Fruit fly (Drosophila melanogaster) whole organism, embryonic: ENCODE measurements around the gene CG10598.

Experiments used
- Abd-B ChIP-seq: fragments of 200-800 bp; sonication (Bioruptor generic); optimal IDR thresholded peaks from 2 replicates; lab custom pipeline; 2018; ENCODE audit warnings: missing biosample characterization, mild to moderate bottlenecking, missing genetic modification characterization, moderate library complexity
- Antp ChIP-seq: fragments of 200-800 bp; sonication (Bioruptor generic); optimal IDR thresholded peaks from 3 replicates; lab custom pipeline; 2016; ENCODE audit warnings: missing biosample characterization, missing genetic modification characterization
- CG10274 ChIP-seq: fragments of 200-800 bp; sonication (Bioruptor generic); optimal IDR thresholded peaks from 3 replicates; lab custom pipeline; 2017; ENCODE audit warnings: missing biosample characterization, mild to moderate bottlenecking, missing genetic modification characterization
- CG10462 ChIP-seq: fragments of 200-800 bp; sonication (Bioruptor generic); optimal IDR thresholded peaks from 2 replicates; lab custom pipeline; 2016; ENCODE audit warnings: missing biosample characterization, missing genetic modification characterization
- CG12219 ChIP-seq: fragments of 200-800 bp; sonication (Bioruptor generic); optimal IDR thresholded peaks from 3 replicates; lab custom pipeline; 2018; ENCODE audit warnings: missing biosample characterization, mild to moderate bottlenecking, missing genetic modification characterization
- CG13624 ChIP-seq: fragments of 200-800 bp; sonication (Bioruptor generic); optimal IDR thresholded peaks from 2 replicates; lab custom pipeline; 2016; ENCODE audit warnings: missing biosample characterization, missing genetic modification characterization
- CG15601 ChIP-seq: fragments of 200-800 bp; sonication (Bioruptor generic); optimal IDR thresholded peaks from 3 replicates; lab custom pipeline; 2019; ENCODE audit warnings: missing biosample characterization, mild to moderate bottlenecking, missing genetic modification characterization, moderate library complexity
- CG15696 ChIP-seq: fragments of 200-800 bp; sonication (Bioruptor generic); optimal IDR thresholded peaks from 2 replicates; lab custom pipeline; 2019; ENCODE audit warnings: missing biosample characterization, mild to moderate bottlenecking, missing genetic modification characterization, moderate library complexity
- CG17829 ChIP-seq: fragments of 200-800 bp; optimal IDR thresholded peaks from 2 replicates; lab custom pipeline; 2019; ENCODE audit warnings: missing biosample characterization, mild to moderate bottlenecking, missing genetic modification characterization, moderate library complexity
- CG1832 ChIP-seq: fragments of 200-800 bp; sonication (Bioruptor generic); optimal IDR thresholded peaks from 2 replicates; lab custom pipeline; 2017; ENCODE audit warnings: missing biosample characterization, mild to moderate bottlenecking, missing genetic modification characterization, inconsistent platforms
- CG34422 ChIP-seq: fragments of 200-800 bp; sonication (Bioruptor generic); IDR thresholded peaks from 3 replicates; pipeline ENCODE4 v1.3.6; 2022; ENCODE audit warnings: missing biosample characterization, missing genetic modification characterization
- CG4854 ChIP-seq: fragments of 200-800 bp; sonication (Bioruptor generic); optimal IDR thresholded peaks from 2 replicates; lab custom pipeline; 2016; ENCODE audit warnings: missing biosample characterization, missing genetic modification characterization, inconsistent platforms
- CG6254 ChIP-seq: fragments of 200-800 bp; sonication (Bioruptor generic); optimal IDR thresholded peaks from 3 replicates; lab custom pipeline; 2017; ENCODE audit warnings: mild to moderate bottlenecking, missing biosample characterization, missing genetic modification reagents, missing genetic modification characterization
- CG8359 ChIP-seq: fragments of 200-800 bp; sonication (Bioruptor generic); optimal IDR thresholded peaks from 2 replicates; lab custom pipeline; 2017; ENCODE audit warnings: missing biosample characterization, mild to moderate bottlenecking, missing genetic modification characterization, borderline replicate concordance
- CG9876 ChIP-seq: fragments of 200-800 bp; sonication (Bioruptor generic); optimal IDR thresholded peaks from 2 replicates; lab custom pipeline; 2016; ENCODE audit warnings: missing biosample characterization, missing genetic modification characterization
- D19B ChIP-seq: fragments of 200-800 bp; sonication (Bioruptor generic); optimal IDR thresholded peaks from 2 replicates; lab custom pipeline; 2017; ENCODE audit warnings: missing biosample characterization, mild to moderate bottlenecking, missing genetic modification characterization
- ERR ChIP-seq: fragments of 200-800 bp; sonication (Bioruptor generic); optimal IDR thresholded peaks from 2 replicates; lab custom pipeline; 2016; ENCODE audit warnings: missing biosample characterization, missing genetic modification characterization
- Fer1 ChIP-seq: fragments of 200-800 bp; sonication (Bioruptor generic); optimal IDR thresholded peaks from 2 replicates; lab custom pipeline; 2017; ENCODE audit warnings: missing biosample characterization, mild to moderate bottlenecking, missing genetic modification characterization
- Gsc ChIP-seq: fragments of 200-800 bp; sonication (Bioruptor generic); IDR thresholded peaks from 2 replicates; pipeline ENCODE4 v1.3.6; 2022; ENCODE audit warnings: missing biosample characterization, missing genetic modification characterization
- Hand ChIP-seq: fragments of 200-800 bp; sonication (Bioruptor generic); optimal IDR thresholded peaks from 2 replicates; lab custom pipeline; 2017; ENCODE audit warnings: mild to moderate bottlenecking, missing biosample characterization, missing genetic modification reagents, missing genetic modification characterization
- MESR4 ChIP-seq: fragments of 200-800 bp; sonication (Bioruptor generic); optimal IDR thresholded peaks from 2 replicates; lab custom pipeline; 2018; ENCODE audit warnings: missing biosample characterization, mild to moderate bottlenecking, missing genetic modification characterization, moderate library complexity
- NK7.1 ChIP-seq: fragments of 200-800 bp; sonication (Bioruptor generic); optimal IDR thresholded peaks from 3 replicates; lab custom pipeline; 2016; ENCODE audit warnings: missing biosample characterization, missing genetic modification characterization
- NfI ChIP-seq: fragments of 200-800 bp; sonication (Bioruptor generic); optimal IDR thresholded peaks from 3 replicates; lab custom pipeline; 2018; ENCODE audit warnings: missing biosample characterization, mild to moderate bottlenecking, missing genetic modification characterization, moderate library complexity
- Sin3A ChIP-seq: fragments of >200 bp; optimal IDR thresholded peaks from 2 replicates; lab custom pipeline; 2018
- Six4 ChIP-seq: fragments of 200-800 bp; sonication (Bioruptor generic); optimal IDR thresholded peaks from 2 replicates; lab custom pipeline; 2016; ENCODE audit warnings: missing biosample characterization, missing genetic modification characterization
- Sox100B ChIP-seq: fragments of 200-800 bp; sonication (Bioruptor generic); optimal IDR thresholded peaks from 3 replicates; lab custom pipeline; 2018; ENCODE audit warnings: missing biosample characterization, mild to moderate bottlenecking, missing genetic modification characterization
- Sry-δ ChIP-seq: fragments of 200-800 bp; sonication (Bioruptor generic); optimal IDR thresholded peaks from 2 replicates; lab custom pipeline; 2016; ENCODE audit warnings: missing biosample characterization, missing genetic modification characterization
- TFAM ChIP-seq: fragments of 200-800 bp; sonication (Bioruptor generic); optimal IDR thresholded peaks from 2 replicates; lab custom pipeline; 2017; ENCODE audit warnings: missing biosample characterization, missing genetic modification characterization, inconsistent platforms
- Tbp ChIP-seq: fragments of >200 bp; optimal IDR thresholded peaks from 2 replicates; lab custom pipeline; 2018; ENCODE audit warnings: missing biosample characterization, missing genetic modification characterization
- caup ChIP-seq: fragments of 200-800 bp; sonication (Bioruptor generic); optimal IDR thresholded peaks from 3 replicates; lab custom pipeline; 2017; ENCODE audit warnings: missing biosample characterization, mild to moderate bottlenecking, missing genetic modification characterization, moderate library complexity; ENCODE audit not compliant: severe bottlenecking
- chinmo ChIP-seq: fragments of 200-800 bp; sonication (Bioruptor generic); IDR thresholded peaks from 4 replicates; pipeline ENCODE4 v1.3.6; 2022; ENCODE audit warnings: missing biosample characterization, missing genetic modification characterization; ENCODE audit not compliant: partially characterized antibody
- ewg ChIP-seq: fragments of 200-800 bp; sonication (Bioruptor generic); optimal IDR thresholded peaks from 3 replicates; lab custom pipeline; 2017; ENCODE audit warnings: mild to moderate bottlenecking, missing biosample characterization, missing genetic modification reagents, missing genetic modification characterization
- gsb ChIP-seq: fragments of 200-800 bp; sonication (Bioruptor generic); IDR thresholded peaks from 2 replicates; pipeline ENCODE4 v1.3.6; 2022; ENCODE audit warnings: missing biosample characterization, missing genetic modification characterization
- h ChIP-seq: fragments of >200 bp; optimal IDR thresholded peaks from 2 replicates; lab custom pipeline; 2017
- hbn ChIP-seq: fragments of 200-800 bp; sonication (Bioruptor generic); IDR thresholded peaks from 2 replicates; pipeline ENCODE4 v1.3.6; 2022; ENCODE audit warnings: missing biosample characterization, missing genetic modification characterization; ENCODE audit not compliant: partially characterized antibody
- hth ChIP-seq: fragments of >200 bp; optimal IDR thresholded peaks from 2 replicates; lab custom pipeline; 2017; ENCODE audit warnings: inconsistent platforms
- klu ChIP-seq: fragments of 200-800 bp; sonication (Bioruptor generic); IDR thresholded peaks from 2 replicates; pipeline ENCODE4 v1.3.6; 2022; ENCODE audit warnings: missing biosample characterization, missing genetic modification characterization
- kni ChIP-seq: fragments of 200-800 bp; sonication (Bioruptor generic); optimal IDR thresholded peaks from 3 replicates; lab custom pipeline; 2017; ENCODE audit warnings: mild to moderate bottlenecking, missing biosample characterization, missing genetic modification reagents, missing genetic modification characterization
- knrl ChIP-seq: fragments of 200-800 bp; sonication (Bioruptor generic); IDR thresholded peaks from 3 replicates; pipeline ENCODE4 v1.3.6; 2022; ENCODE audit warnings: missing biosample characterization, missing genetic modification characterization; ENCODE audit not compliant: partially characterized antibody
- lab ChIP-seq: fragments of 200-800 bp; sonication (Bioruptor generic); optimal IDR thresholded peaks from 3 replicates; lab custom pipeline; 2017; ENCODE audit warnings: missing biosample characterization, missing genetic modification characterization, mild to moderate bottlenecking, moderate library complexity, missing genetic modification reagents
- luna ChIP-seq: fragments of 200-800 bp; sonication (Bioruptor generic); optimal IDR thresholded peaks from 2 replicates; lab custom pipeline; 2016; ENCODE audit warnings: missing biosample characterization, missing genetic modification characterization
- nerfin-1 ChIP-seq: fragments of 200-800 bp; sonication (Bioruptor generic); optimal IDR thresholded peaks from 3 replicates; lab custom pipeline; 2019; ENCODE audit warnings: missing biosample characterization, mild to moderate bottlenecking, missing genetic modification characterization, moderate library complexity
- pho ChIP-seq: fragments of 200-800 bp; sonication (Bioruptor generic); optimal IDR thresholded peaks from 2 replicates; lab custom pipeline; 2016; ENCODE audit warnings: missing biosample characterization, missing genetic modification characterization
- prd ChIP-seq, 3 experiments: fragments of >200 bp in 2 of 3; fragments of 200-800 bp in 1 of 3; sonication (Bioruptor generic) in 1 of 3; optimal IDR thresholded peaks in 2 of 3; IDR thresholded peaks in 1 of 3; 2 replicates in 2 of 3; 3 replicates in 1 of 3; pipeline versions ENCODE4 v1.3.6 to Lab custom; 2017 to 2022; ENCODE audit warnings: missing biosample characterization in 1 of 3, missing genetic modification characterization in 1 of 3
- pum ChIP-seq: fragments of 200-800 bp; sonication (Bioruptor generic); optimal IDR thresholded peaks from 2 replicates; lab custom pipeline; 2016; ENCODE audit warnings: missing biosample characterization, missing genetic modification characterization
- ro ChIP-seq: fragments of 200-800 bp; sonication (Bioruptor generic); IDR thresholded peaks from 2 replicates; pipeline ENCODE4 v1.3.6; 2022; ENCODE audit warnings: missing biosample characterization, missing genetic modification characterization
- scrt ChIP-seq: fragments of 200-800 bp; sonication (Bioruptor generic); optimal IDR thresholded peaks from 2 replicates; lab custom pipeline; 2018; ENCODE audit warnings: missing biosample characterization, mild to moderate bottlenecking, missing genetic modification characterization, moderate library complexity
- slou ChIP-seq: fragments of 200-800 bp; sonication (Bioruptor generic); optimal IDR thresholded peaks from 3 replicates; lab custom pipeline; 2016; ENCODE audit warnings: missing biosample characterization, missing genetic modification characterization
- stwl ChIP-seq: fragments of 200-800 bp; sonication (Bioruptor generic); optimal IDR thresholded peaks from 3 replicates; lab custom pipeline; 2018; ENCODE audit warnings: missing biosample characterization, mild to moderate bottlenecking, missing genetic modification characterization, moderate library complexity
- wor ChIP-seq: fragments of 200-800 bp; sonication (Bioruptor generic); IDR thresholded peaks from 2 replicates; pipeline ENCODE4 v1.3.6; 2022; ENCODE audit warnings: missing biosample characterization, missing genetic modification characterization
- yki ChIP-seq: fragments of >200 bp; optimal IDR thresholded peaks from 3 replicates; lab custom pipeline; 2018

CG10598 gene

dm6 chrX:17178484-17178921 is 48.2 kb downstream of the CG10598 start (continued):
- peak; percentile 37 for TF ChIP-seq CG1832 (GFP tag; lab: Kevin White, UChicago)
- TF ChIP-seq Hand, result peak; percentile 74
- peak; percentile 93 for TF ChIP-seq scrt (GFP tag; lab: Kevin White, UChicago)
- peak; percentile 98 for TF ChIP-seq Fer1 (GFP tag; lab: Kevin White, UChicago)
- TF ChIP-seq CG15601 (tag; lab: Kevin White, UChicago), result peak; percentile 97
- peak; percentile 99 for TF ChIP-seq CG34422 (GFP tag; lab: Robert Waterston, UW)
- peak; percentile 93 for TF ChIP-seq CG8359 (GFP tag; lab: Kevin White, UChicago)
- TF ChIP-seq nerfin-1 (tag; lab: Kevin White, UChicago), result peak; percentile 97
- TF ChIP-seq CG4854, result peak; percentile 91
- no peak for TF ChIP-seq knrl (GFP tag; lab: Robert Waterston, UW)
- TF ChIP-seq D19B (GFP tag; lab: Kevin White, UChicago), result peak; percentile 83
- TF ChIP-seq CG10274 (GFP tag; lab: Kevin White, UChicago), result peak; percentile 80
- TF ChIP-seq klu (GFP tag; lab: Robert Waterston, UW), result peak; percentile 97
- TF ChIP-seq ro, result peak; percentile 98
- TF ChIP-seq Sox100B, result peak; percentile 98
- peak; percentile 91 for TF ChIP-seq CG12219 (GFP tag; lab: Kevin White, UChicago)
- TF ChIP-seq Gsc, result peak; percentile 92
- TF ChIP-seq NK7.1 (GFP tag; lab: Kevin White, UChicago), result peak; percentile 96
- peak; percentile 97 for TF ChIP-seq CG13624 (GFP tag; lab: Kevin White, UChicago)
- no peak for TF ChIP-seq h (lab: Kevin White, UChicago)
- peak; percentile 83 for TF ChIP-seq Antp (GFP tag; lab: Kevin White, UChicago)
- peak; percentile 77 for TF ChIP-seq kni
- peak; percentile 89 for TF ChIP-seq ERR (GFP tag; lab: Kevin White, UChicago)
- peak; percentile 26 for TF ChIP-seq CG10462 (GFP tag; lab: Kevin White, UChicago)
- TF ChIP-seq Six4 (GFP tag; lab: Kevin White, UChicago), result peak; percentile 97
- TF ChIP-seq hth (lab: Kevin White, UChicago), result no peak
- TF ChIP-seq stwl, result peak; percentile 70
- no peak for TF ChIP-seq NfI (GFP tag; lab: Kevin White, UChicago)
- peak; percentile 97 for TF ChIP-seq slou (GFP tag; lab: Kevin White, UChicago)
- no peak for TF ChIP-seq CG9876
- TF ChIP-seq pum (GFP tag; lab: Kevin White, UChicago), result peak; percentile 92
- TF ChIP-seq luna, result peak; percentile 62
- peak; percentile 20 for TF ChIP-seq MESR4
- no peak for TF ChIP-seq Sin3A (lab: Kevin White, UChicago)
- no peak for TF ChIP-seq hbn (GFP tag; lab: Robert Waterston, UW)
- TF ChIP-seq Sry-δ (GFP tag; lab: Kevin White, UChicago), result peak; percentile 51
- TF ChIP-seq lab (GFP tag; lab: Kevin White, UChicago), result peak; percentile 98
- peak; percentile 97 for TF ChIP-seq gsb (GFP tag; lab: Robert Waterston, UW)
- peak; percentile 84 for TF ChIP-seq wor (GFP tag; lab: Robert Waterston, UW)
- no peak for TF ChIP-seq Tbp (GFP tag; lab: Kevin White, UChicago)
- peak; percentile 95 for TF ChIP-seq CG6254 (GFP tag; lab: Kevin White, UChicago)
- no peak for TF ChIP-seq ewg (GFP tag; lab: Kevin White, UChicago)
- no peak for TF ChIP-seq Abd-B
- peak; percentile 87 for TF ChIP-seq TFAM (GFP tag; lab: Kevin White, UChicago)
- TF ChIP-seq CG15696 (tag; lab: Kevin White, UChicago), result peak; percentile 97
- TF ChIP-seq caup (GFP tag; lab: Kevin White, UChicago), result peak; percentile 96
- TF ChIP-seq chinmo (GFP tag; lab: Robert Waterston, UW), result 0 out of 4 replicates have a peak, but pooled peaks have one; percentile 16
- no peak for TF ChIP-seq prd (optimal IDR thresholded peaks at IDR 0.05; lab: Kevin White, UChicago)
- TF ChIP-seq prd (GFP tag; IDR thresholded peaks at IDR 0.05; lab: Robert Waterston, UW), result peak; percentile 99
- peak; percentile 89 for TF ChIP-seq yki (lab: Kevin White, UChicago)
- TF ChIP-seq pho (GFP tag; lab: Kevin White, UChicago), result no peak
- TF ChIP-seq CG17829 (tag; lab: Kevin White, UChicago), result peak; percentile 99
